Worm (Caenorhabditis elegans) whole organism, L3 larva: ENCODE measurements around the gene tag-196.
A peak's percentile ranks its signal among the peaks of the same experiment; 100 is the strongest.

Experiments used
- R02D3.7 ChIP-seq: fragments of 150-350 bp; optimal IDR thresholded peaks from 2 replicates; lab custom pipeline; 2014; ENCODE audit warnings: missing biosample characterization, missing genetic modification characterization
- ZK546.5 ChIP-seq: sonication (generic microtip); optimal IDR thresholded peaks from 2 replicates; lab custom pipeline; 2017; ENCODE audit warnings: missing biosample characterization, missing genetic modification characterization
- ceh-28 ChIP-seq: fragments of 150-350 bp; optimal IDR thresholded peaks from 2 replicates; lab custom pipeline; 2014; ENCODE audit warnings: missing biosample characterization, missing genetic modification reagents, missing genetic modification characterization
- ceh-9 ChIP-seq: sonication (generic microtip); optimal IDR thresholded peaks from 2 replicates; lab custom pipeline; 2018; ENCODE audit warnings: missing biosample characterization, missing genetic modification characterization
- daf-12 ChIP-seq: fragments of 150-350 bp; optimal IDR thresholded peaks from 2 replicates; lab custom pipeline; 2014; ENCODE audit warnings: missing biosample characterization, missing genetic modification reagents, missing genetic modification characterization
- egl-27 ChIP-seq: sonication (generic microtip); optimal IDR thresholded peaks from 4 replicates; lab custom pipeline; 2017; ENCODE audit warnings: missing biosample characterization, missing genetic modification reagents, missing genetic modification characterization
- elt-1 ChIP-seq: fragments of 150-350 bp; optimal IDR thresholded peaks from 2 replicates; lab custom pipeline; 2014; ENCODE audit warnings: missing biosample characterization, missing genetic modification characterization
- elt-2 ChIP-seq: sonication (generic microtip); optimal IDR thresholded peaks from 2 replicates; lab custom pipeline; 2016; ENCODE audit warnings: missing genetic modification reagents, mild to moderate bottlenecking, missing genetic modification characterization, missing compliant biosample characterization
- elt-3 ChIP-seq, 3 experiments: fragments of 150-350 bp in 1 of 3; sonication (generic microtip) in 2 of 3; optimal IDR thresholded peaks; 2 replicates in 2 of 3; 4 replicates in 1 of 3; lab custom pipeline; 2014 to 2017; ENCODE audit warnings: missing biosample characterization in 3 of 3, missing genetic modification characterization in 3 of 3
- eor-1 ChIP-seq, 2 experiments: fragments of 150-350 bp; optimal IDR thresholded peaks; 2 replicates each; lab custom pipeline; 2014 to 2018; ENCODE audit warnings: missing biosample characterization in 2 of 2, missing genetic modification characterization in 2 of 2
- fkh-10 ChIP-seq: sonication (generic microtip); optimal IDR thresholded peaks from 2 replicates; lab custom pipeline; 2017; ENCODE audit warnings: missing biosample characterization, missing genetic modification reagents, missing genetic modification characterization
- fkh-2 ChIP-seq: fragments of 150-350 bp; optimal IDR thresholded peaks from 2 replicates; lab custom pipeline; 2014; ENCODE audit warnings: missing biosample characterization, missing genetic modification reagents, missing genetic modification characterization
- lin-39 ChIP-seq: fragments of 150-350 bp; optimal IDR thresholded peaks from 2 replicates; lab custom pipeline; 2018; ENCODE audit warnings: missing biosample characterization, missing genetic modification reagents, missing genetic modification characterization
- mdl-1 ChIP-seq: fragments of 150-350 bp; optimal IDR thresholded peaks from 2 replicates; lab custom pipeline; 2014; ENCODE audit warnings: missing biosample characterization, missing genetic modification characterization
- mml-1 ChIP-seq: fragments of 150-350 bp; sonication (generic microtip); optimal IDR thresholded peaks from 3 replicates; lab custom pipeline; 2014; ENCODE audit warnings: missing biosample characterization, missing genetic modification characterization
- nfya-1 ChIP-seq: sonication (generic microtip); optimal IDR thresholded peaks from 2 replicates; lab custom pipeline; 2017; ENCODE audit warnings: missing genetic modification characterization, mild to moderate bottlenecking, missing compliant biosample characterization, antibody characterized with exemption, moderate library complexity; ENCODE audit not compliant: insufficient read depth
- nhr-11 ChIP-seq: fragments of 150-350 bp; optimal IDR thresholded peaks from 2 replicates; lab custom pipeline; 2014; ENCODE audit warnings: missing biosample characterization, missing genetic modification characterization
- nhr-12 ChIP-seq: fragments of 150-350 bp; optimal IDR thresholded peaks from 2 replicates; lab custom pipeline; 2014; ENCODE audit warnings: missing biosample characterization, missing genetic modification characterization
- nhr-23 ChIP-seq: fragments of 150-350 bp; optimal IDR thresholded peaks from 2 replicates; lab custom pipeline; 2014; ENCODE audit warnings: missing biosample characterization, missing genetic modification reagents, missing genetic modification characterization
- nhr-25 ChIP-seq: sonication (generic microtip); optimal IDR thresholded peaks from 2 replicates; lab custom pipeline; 2017; ENCODE audit warnings: missing biosample characterization, missing genetic modification characterization
- nhr-28 ChIP-seq: fragments of 150-350 bp; optimal IDR thresholded peaks from 2 replicates; lab custom pipeline; 2014; ENCODE audit warnings: missing biosample characterization, missing genetic modification characterization
- nhr-76 ChIP-seq: fragments of 150-350 bp; sonication (generic microtip); optimal IDR thresholded peaks from 5 replicates; lab custom pipeline; 2014; ENCODE audit warnings: missing biosample characterization, missing genetic modification characterization
- pqm-1 ChIP-seq: fragments of 150-350 bp; optimal IDR thresholded peaks from 2 replicates; lab custom pipeline; 2017; ENCODE audit warnings: missing biosample characterization, missing genetic modification characterization, inconsistent platforms
- snpc-4 ChIP-seq: fragments of 150-350 bp; optimal IDR thresholded peaks from 2 replicates; lab custom pipeline; 2014; ENCODE audit warnings: missing biosample characterization, missing genetic modification characterization
- unc-39 ChIP-seq: sonication (generic microtip); optimal IDR thresholded peaks from 4 replicates; lab custom pipeline; 2017; ENCODE audit warnings: missing biosample characterization, missing genetic modification characterization
- zag-1 ChIP-seq: fragments of 150-350 bp; optimal IDR thresholded peaks from 2 replicates; lab custom pipeline; 2014; ENCODE audit warnings: missing biosample characterization, missing genetic modification characterization
- ztf-11 ChIP-seq: fragments of 150-350 bp; optimal IDR thresholded peaks from 2 replicates; lab custom pipeline; 2014; ENCODE audit warnings: missing biosample characterization, missing genetic modification characterization

Gene tag-196

ce11 chrV:8632788-8633187, 38.1 kb downstream of the tag-196 start:
- no peak for TF ChIP-seq ztf-11 (tag; lab: Kevin White, UChicago)
- no peak for TF ChIP-seq pqm-1 (tag; lab: Kevin White, UChicago)
- no peak for TF ChIP-seq egl-27 (tag; lab: Kevin White, UChicago)
- no peak for TF ChIP-seq nhr-25
- TF ChIP-seq unc-39 (tag; lab: Kevin White, UChicago), result no peak
- no peak for TF ChIP-seq ceh-28
- TF ChIP-seq snpc-4, result no peak
- TF ChIP-seq nfya-1 (tag; lab: Kevin White, UChicago), result no peak
- no peak for TF ChIP-seq elt-2
- TF ChIP-seq mdl-1, result no peak
- no peak for TF ChIP-seq nhr-23 (tag; lab: Kevin White, UChicago)

- TF ChIP-seq fkh-2 (tag; lab: Kevin White, UChicago), result no peak
- no peak for TF ChIP-seq R02D3.7 (tag; lab: Kevin White, UChicago)
- no peak for TF ChIP-seq snpc-4
- no peak for TF ChIP-seq nhr-11
- no peak for TF ChIP-seq mdl-1
- no peak for TF ChIP-seq zag-1 (tag; lab: Kevin White, UChicago)
- TF ChIP-seq elt-3 (tag; optimal IDR thresholded peaks at IDR 0.05; lab: Kevin White, UChicago), result no peak
- TF ChIP-seq nfya-1 (tag; lab: Kevin White, UChicago), result no peak
- no peak for TF ChIP-seq fkh-10 (GFP tag; lab: Kevin White, UChicago)
- no peak for TF ChIP-seq egl-27 (tag; lab: Kevin White, UChicago)
- no peak for TF ChIP-seq nhr-28 (tag; lab: Kevin White, UChicago)
- no peak for TF ChIP-seq ztf-11 (tag; lab: Kevin White, UChicago)
These were observed 40.9 kb downstream of the tag-196 start, which contains the start of gene oac-29 for ce11 chrV:8635575-8635974. Gene oac-29, minus strand, starts transcription at chrV:8635675.

ce11 chrV:8636907-8637306, 42.2 kb downstream of the tag-196 start, which contains the start of gene grl-12:
Gene grl-12, minus strand, starts transcription at chrV:8637007.
- no peak for TF ChIP-seq elt-1
- TF ChIP-seq daf-12 (tag; lab: Kevin White, UChicago), result no peak
- TF ChIP-seq lin-39 (tag; lab: Kevin White, UChicago), result no peak
- no peak for TF ChIP-seq pqm-1 (tag; lab: Kevin White, UChicago)

- TF ChIP-seq mml-1 (no peak), R02D3.7 (tag; lab: Kevin White, UChicago) (no peak), snpc-4 (no peak), ceh-9 (tag; lab: Kevin White, UChicago) (no peak), ZK546.5 (no peak)
These were observed 43.1 kb downstream of the tag-196 start, which contains the start of the genes F28A12.10 and acd-4 for ce11 chrV:8637666-8638271. Gene F28A12.10, minus strand, starts transcription at chrV:8637766. Gene acd-4, plus strand, starts transcription at chrV:8638221.

- no peak for TF ChIP-seq snpc-4
- TF ChIP-seq nhr-12, result no peak
- no peak for TF ChIP-seq nhr-76 (tag; lab: Kevin White, UChicago)
- TF ChIP-seq nhr-23 (tag; lab: Kevin White, UChicago), result no peak
- no peak for TF ChIP-seq eor-1 (tag; optimal IDR thresholded peaks at IDR 0.05; lab: Kevin White, UChicago)
- no peak for TF ChIP-seq pqm-1 (tag; lab: Kevin White, UChicago)
- no peak for TF ChIP-seq elt-1
- no peak for TF ChIP-seq mml-1
- TF ChIP-seq unc-39 (tag; lab: Kevin White, UChicago), result no peak
- no peak for TF ChIP-seq elt-3 (tag; optimal IDR thresholded peaks at IDR 0.05; lab: Kevin White, UChicago)
These were observed 46.6 kb downstream of the tag-196 start, which contains the start of gene F28A12.3 for ce11 chrV:8641266-8641665. Gene F28A12.3, minus strand, starts transcription at chrV:8641366.

- TF ChIP-seq elt-2 (peak; percentile 17), nhr-23 (tag; lab: Kevin White, UChicago) (no peak)
These were observed 48.4 kb downstream of the tag-196 start, which contains the start of gene asp-13 for ce11 chrV:8643093-8643492. Gene asp-13, minus strand, starts transcription at chrV:8643193.
